Worm (Caenorhabditis elegans): ENCODE results near the gene C40H1.8.

C40H1.8 gene

DNA sequence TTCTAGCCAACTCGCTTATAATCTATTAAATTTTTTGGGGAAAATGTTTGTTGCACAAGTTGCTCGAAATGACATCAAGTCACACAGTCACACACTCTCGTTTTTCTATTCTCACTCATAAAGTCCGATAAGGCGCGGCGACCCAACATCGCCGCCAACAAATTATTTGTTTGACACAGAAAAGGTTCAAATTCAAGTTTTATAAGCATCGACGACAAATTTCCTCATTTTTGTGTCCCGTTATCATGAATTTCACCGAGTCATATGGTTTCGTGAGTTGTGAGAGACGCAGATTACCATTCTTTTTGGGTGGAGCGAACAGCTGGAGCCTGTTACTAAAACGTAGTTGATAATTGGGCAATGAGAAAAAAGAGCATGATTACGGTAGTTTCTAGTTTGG is 24.7 kb upstream of the C40H1.8 start:
- TF ChIP-seq F13C5.2 (tag; optimal IDR thresholded peaks at IDR 0.05) (no peak), tbx-37 (GFP tag; conservative IDR thresholded peaks at IDR 0.05) (no peak), hnd-1 (tag; optimal IDR thresholded peaks at IDR 0.05) (no peak), B0310.2 (tag; optimal IDR thresholded peaks at IDR 0.05) (no peak), ceh-13 (GFP tag; optimal IDR thresholded peaks at IDR 0.05) (no peak), ceh-36 (tag; optimal IDR thresholded peaks at IDR 0.05) (no peak), tbx-11 (GFP tag; IDR thresholded peaks at IDR 0.05) (no peak), hmg-4 (GFP tag; optimal IDR thresholded peaks at IDR 0.05) (no peak), hmbx-1 (tag; optimal IDR thresholded peaks at IDR 0.05) (no peak), sea-1 (GFP tag; conservative IDR thresholded peaks at IDR 0.05) (no peak), flt-1 (GFP tag; IDR thresholded peaks at IDR 0.05) (no peak), tra-4 (tag; optimal IDR thresholded peaks at IDR 0.05) (no peak), ama-1 (optimal IDR thresholded peaks at IDR 0.05) (no peak), pes-1 (GFP tag; IDR thresholded peaks at IDR 0.05) (no peak), scrt-1 (GFP tag; IDR thresholded peaks at IDR 0.05) (no peak), aly-1 (tag; optimal IDR thresholded peaks at IDR 0.05) (no peak), ets-7 (tag; optimal IDR thresholded peaks at IDR 0.05) (no peak)

- TF ChIP-seq ceh-13 (GFP tag; optimal IDR thresholded peaks at IDR 0.05) = no peak
- no peak for TF ChIP-seq hmbx-1 (tag; optimal IDR thresholded peaks at IDR 0.05)
- no peak for TF ChIP-seq B0310.2 (tag; optimal IDR thresholded peaks at IDR 0.05)
- no peak for TF ChIP-seq scrt-1 (GFP tag; IDR thresholded peaks at IDR 0.05)
- TF ChIP-seq ama-1 (optimal IDR thresholded peaks at IDR 0.05) = no peak
- TF ChIP-seq tbx-37 (GFP tag; conservative IDR thresholded peaks at IDR 0.05) = no peak
- no peak for TF ChIP-seq hmg-4 (GFP tag; optimal IDR thresholded peaks at IDR 0.05)
Measured at ce11 chrIII:9297345-9297744, 17.2 kb upstream of the C40H1.8 start, which contains the start of gene K01B6.4. Gene K01B6.4, minus strand, starts transcription at chrIII:9297445.

ce11 chrIII:9299116-9299515 is 15.4 kb upstream of the C40H1.8 start:
- TF ChIP-seq hmg-4 (GFP tag; optimal IDR thresholded peaks at IDR 0.05) (no peak), tbx-11 (GFP tag; IDR thresholded peaks at IDR 0.05) (no peak), scrt-1 (GFP tag; IDR thresholded peaks at IDR 0.05) (no peak), ceh-13 (GFP tag; optimal IDR thresholded peaks at IDR 0.05) (no peak)

DNA sequence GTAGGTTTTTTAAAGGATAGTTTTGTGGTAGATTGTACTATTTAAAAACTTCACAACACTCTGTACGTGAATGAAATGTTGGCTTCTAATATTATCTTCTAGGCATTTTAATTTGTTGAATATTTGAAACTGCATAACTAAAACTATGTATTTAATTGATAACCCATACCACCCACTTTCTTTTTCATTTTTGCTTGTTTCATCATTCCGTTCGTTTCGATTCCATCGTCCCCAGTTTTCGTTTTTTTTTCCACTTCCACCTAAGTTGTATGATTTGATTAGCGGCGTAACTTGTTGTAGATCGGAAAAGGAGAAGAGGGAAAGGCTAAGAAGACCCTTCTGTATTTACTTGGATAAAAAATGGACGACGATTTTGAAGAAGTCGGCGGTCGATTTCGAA is 14.6 kb upstream of the C40H1.8 start, which contains the start of gene K01B6.3:
Gene K01B6.3, plus strand, starts transcription at position 301 of the 400 bp plus-strand sequence.
- TF ChIP-seq aly-1 (tag; optimal IDR thresholded peaks at IDR 0.05) (no peak), hnd-1 (tag; optimal IDR thresholded peaks at IDR 0.05) (no peak), hmg-4 (GFP tag; optimal IDR thresholded peaks at IDR 0.05) (no peak), ets-7 (tag; optimal IDR thresholded peaks at IDR 0.05) (no peak)

DNA sequence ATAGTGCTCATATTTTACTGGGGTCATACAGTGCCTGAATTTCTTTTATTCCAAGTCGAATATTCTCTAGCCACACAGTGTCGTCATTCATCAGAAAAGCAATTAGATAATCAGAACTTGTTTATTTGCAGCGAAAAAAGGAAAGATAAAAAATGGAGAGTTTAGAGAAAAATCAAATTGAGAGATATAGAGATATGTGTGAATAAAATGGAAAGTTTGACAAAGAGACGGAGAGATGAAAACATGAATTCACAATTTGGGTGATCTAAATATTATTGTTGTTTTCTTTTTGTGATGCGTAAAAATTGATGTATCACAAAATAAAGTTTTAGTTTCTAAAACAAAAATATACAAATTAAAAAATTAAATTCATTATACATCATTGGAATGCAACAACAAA is 13.8 kb upstream of the C40H1.8 start:
- TF ChIP-seq tbx-37 (GFP tag; conservative IDR thresholded peaks at IDR 0.05) (no peak), pes-1 (GFP tag; IDR thresholded peaks at IDR 0.05) (no peak), hmg-4 (GFP tag; optimal IDR thresholded peaks at IDR 0.05) (no peak), ets-7 (tag; optimal IDR thresholded peaks at IDR 0.05) (no peak), scrt-1 (GFP tag; IDR thresholded peaks at IDR 0.05) (no peak), tbx-11 (GFP tag; IDR thresholded peaks at IDR 0.05) (no peak), flt-1 (GFP tag; IDR thresholded peaks at IDR 0.05) (no peak), ama-1 (optimal IDR thresholded peaks at IDR 0.05) (no peak), hmbx-1 (tag; optimal IDR thresholded peaks at IDR 0.05) (no peak), tra-4 (tag; optimal IDR thresholded peaks at IDR 0.05) (no peak), sea-1 (GFP tag; conservative IDR thresholded peaks at IDR 0.05) (no peak), F13C5.2 (tag; optimal IDR thresholded peaks at IDR 0.05) (no peak), hnd-1 (tag; optimal IDR thresholded peaks at IDR 0.05) (no peak), ceh-13 (GFP tag; optimal IDR thresholded peaks at IDR 0.05) (no peak), aly-1 (tag; optimal IDR thresholded peaks at IDR 0.05) (no peak), B0310.2 (tag; optimal IDR thresholded peaks at IDR 0.05) (no peak), ceh-36 (tag; optimal IDR thresholded peaks at IDR 0.05) (no peak)

- TF ChIP-seq hnd-1 (tag; optimal IDR thresholded peaks at IDR 0.05) = no peak
- no peak for TF ChIP-seq F13C5.2 (tag; optimal IDR thresholded peaks at IDR 0.05)
- no peak for TF ChIP-seq ama-1 (optimal IDR thresholded peaks at IDR 0.05)
- no peak for TF ChIP-seq tra-4 (tag; optimal IDR thresholded peaks at IDR 0.05)
- no peak for TF ChIP-seq hmbx-1 (tag; optimal IDR thresholded peaks at IDR 0.05)
- TF ChIP-seq sea-1 (GFP tag; conservative IDR thresholded peaks at IDR 0.05) = no peak
- no peak for TF ChIP-seq B0310.2 (tag; optimal IDR thresholded peaks at IDR 0.05)
- TF ChIP-seq scrt-1 (GFP tag; IDR thresholded peaks at IDR 0.05) = no peak
- TF ChIP-seq flt-1 (GFP tag; IDR thresholded peaks at IDR 0.05) = no peak
- TF ChIP-seq tbx-37 (GFP tag; conservative IDR thresholded peaks at IDR 0.05) = no peak
- no peak for TF ChIP-seq hmg-4 (GFP tag; optimal IDR thresholded peaks at IDR 0.05)
- TF ChIP-seq aly-1 (tag; optimal IDR thresholded peaks at IDR 0.05) = no peak
Measured at ce11 chrIII:9306596-9306995, 7.9 kb upstream of the C40H1.8 start, which contains the start of gene srx-45. Gene srx-45, minus strand, starts transcription at chrIII:9306696.

ce11 chrIII:9309840-9310239 is 4.7 kb upstream of the C40H1.8 start:
- TF ChIP-seq hmg-4 (GFP tag; optimal IDR thresholded peaks at IDR 0.05) = no peak
- no peak for TF ChIP-seq aly-1 (tag; optimal IDR thresholded peaks at IDR 0.05)
- no peak for TF ChIP-seq scrt-1 (GFP tag; IDR thresholded peaks at IDR 0.05)
- no peak for TF ChIP-seq hmbx-1 (tag; optimal IDR thresholded peaks at IDR 0.05)
- TF ChIP-seq ceh-13 (GFP tag; optimal IDR thresholded peaks at IDR 0.05) = no peak
- no peak for TF ChIP-seq sea-1 (GFP tag; conservative IDR thresholded peaks at IDR 0.05)
- TF ChIP-seq ama-1 (optimal IDR thresholded peaks at IDR 0.05) = no peak
- TF ChIP-seq pes-1 (GFP tag; IDR thresholded peaks at IDR 0.05) = no peak
- TF ChIP-seq tbx-11 (GFP tag; IDR thresholded peaks at IDR 0.05) = no peak
- no peak for TF ChIP-seq flt-1 (GFP tag; IDR thresholded peaks at IDR 0.05)
- no peak for TF ChIP-seq B0310.2 (tag; optimal IDR thresholded peaks at IDR 0.05)
- no peak for TF ChIP-seq tra-4 (tag; optimal IDR thresholded peaks at IDR 0.05)
- no peak for TF ChIP-seq ets-7 (tag; optimal IDR thresholded peaks at IDR 0.05)
- no peak for TF ChIP-seq tbx-37 (GFP tag; conservative IDR thresholded peaks at IDR 0.05)
- no peak for TF ChIP-seq F13C5.2 (tag; optimal IDR thresholded peaks at IDR 0.05)
- TF ChIP-seq hnd-1 (tag; optimal IDR thresholded peaks at IDR 0.05) = no peak
- TF ChIP-seq ceh-36 (tag; optimal IDR thresholded peaks at IDR 0.05) = no peak

ce11 chrIII:9315180-9315579 is 663 bp downstream of the C40H1.8 start:
- TF ChIP-seq ceh-13 (GFP tag; optimal IDR thresholded peaks at IDR 0.05) = no peak
- TF ChIP-seq ama-1 (optimal IDR thresholded peaks at IDR 0.05) = no peak
- no peak for TF ChIP-seq hnd-1 (tag; optimal IDR thresholded peaks at IDR 0.05)
- no peak for TF ChIP-seq hmbx-1 (tag; optimal IDR thresholded peaks at IDR 0.05)
- no peak for TF ChIP-seq ceh-36 (tag; optimal IDR thresholded peaks at IDR 0.05)
- TF ChIP-seq tbx-37 (GFP tag; conservative IDR thresholded peaks at IDR 0.05) = no peak
- TF ChIP-seq tbx-11 (GFP tag; IDR thresholded peaks at IDR 0.05) = no peak
- TF ChIP-seq flt-1 (GFP tag; IDR thresholded peaks at IDR 0.05) = no peak
- TF ChIP-seq sea-1 (GFP tag; conservative IDR thresholded peaks at IDR 0.05) = no peak
- no peak for TF ChIP-seq ets-7 (tag; optimal IDR thresholded peaks at IDR 0.05)
- TF ChIP-seq B0310.2 (tag; optimal IDR thresholded peaks at IDR 0.05) = no peak
- no peak for TF ChIP-seq tra-4 (tag; optimal IDR thresholded peaks at IDR 0.05)
- no peak for TF ChIP-seq aly-1 (tag; optimal IDR thresholded peaks at IDR 0.05)
- no peak for TF ChIP-seq F13C5.2 (tag; optimal IDR thresholded peaks at IDR 0.05)
- no peak for TF ChIP-seq pes-1 (GFP tag; IDR thresholded peaks at IDR 0.05)
- TF ChIP-seq scrt-1 (GFP tag; IDR thresholded peaks at IDR 0.05) = no peak
- no peak for TF ChIP-seq hmg-4 (GFP tag; optimal IDR thresholded peaks at IDR 0.05)

All from whole organism, early embryonic.